Worm (Caenorhabditis elegans) whole organism, L4 larva: Measurements from ENCODE around the gene dop-6.

Experiments used
- D1046.2 ChIP-seq: fragments of 200-800 bp; sonication (Bioruptor generic); IDR thresholded peaks from 2 replicates; pipeline ENCODE4 v1.3.6; 2022; ENCODE audit warnings: missing genetic modification characterization, missing compliant biosample characterization
- F10B5.3 ChIP-seq: sonication (generic microtip); optimal IDR thresholded peaks from 2 replicates; lab custom pipeline; 2016; ENCODE audit warnings: mild to moderate bottlenecking, missing genetic modification characterization, missing compliant biosample characterization
- F26F4.8 ChIP-seq: fragments of 200-800 bp; sonication (Bioruptor generic); conservative IDR thresholded peaks from 2 replicates; pipeline ENCODE4 v1.3.6; 2022; ENCODE audit warnings: missing genetic modification characterization, missing compliant biosample characterization
- F49E8.2 ChIP-seq: sonication (generic microtip); optimal IDR thresholded peaks from 2 replicates; lab custom pipeline; 2016; ENCODE audit warnings: missing compliant biosample characterization, mild to moderate bottlenecking, missing genetic modification characterization, borderline replicate concordance
- T20F7.1 ChIP-seq: fragments of 200-800 bp; sonication (Bioruptor generic); optimal IDR thresholded peaks from 2 replicates; lab custom pipeline; 2018; ENCODE audit warnings: mild to moderate bottlenecking, missing genetic modification characterization, missing compliant biosample characterization
- T26A8.4 ChIP-seq: fragments of 200-800 bp; sonication (Bioruptor generic); IDR thresholded peaks from 2 replicates; pipeline ENCODE4 v1.3.6; 2022; ENCODE audit warnings: missing genetic modification characterization, missing compliant biosample characterization
- ZK337.2 ChIP-seq: fragments of 200-800 bp; sonication (Bioruptor generic); IDR thresholded peaks from 2 replicates; pipeline ENCODE4 v1.3.6; 2022; ENCODE audit warnings: missing genetic modification reagents, missing genetic modification characterization, missing compliant biosample characterization
- aly-2 ChIP-seq: sonication (generic microtip); optimal IDR thresholded peaks from 2 replicates; lab custom pipeline; 2018; ENCODE audit warnings: missing biosample characterization, missing genetic modification characterization
- arid-1 ChIP-seq: fragments of 200-800 bp; sonication (Bioruptor generic); conservative IDR thresholded peaks from 2 replicates; pipeline ENCODE4 v1.3.6; 2022; ENCODE audit warnings: missing genetic modification reagents, missing genetic modification characterization, missing compliant biosample characterization
- ceh-20 ChIP-seq: fragments of 200-800 bp; sonication (Bioruptor generic); IDR thresholded peaks from 2 replicates; pipeline ENCODE4 v1.3.6; 2022; ENCODE audit warnings: missing genetic modification reagents, missing genetic modification characterization, missing compliant biosample characterization
- ceh-28 ChIP-seq: fragments of 150-350 bp; optimal IDR thresholded peaks from 2 replicates; lab custom pipeline; 2014; ENCODE audit warnings: missing biosample characterization, missing genetic modification reagents, missing genetic modification characterization
- ces-1 ChIP-seq: fragments of 150-350 bp; sonication (generic microtip); optimal IDR thresholded peaks from 4 replicates; lab custom pipeline; 2014; ENCODE audit warnings: missing biosample characterization, missing genetic modification reagents, missing genetic modification characterization
- cey-2 ChIP-seq: sonication (generic microtip); optimal IDR thresholded peaks from 3 replicates; lab custom pipeline; 2017; ENCODE audit warnings: missing genetic modification characterization, mild to moderate bottlenecking, missing compliant biosample characterization, antibody characterized with exemption, borderline replicate concordance; ENCODE audit not compliant: insufficient read depth
- daf-16 ChIP-seq, 3 experiments: sonication (generic microtip); optimal IDR thresholded peaks; 2 replicates each; lab custom pipeline; 2016 to 2017; ENCODE audit warnings: missing genetic modification characterization in 3 of 3, missing genetic modification reagents in 3 of 3, mild to moderate bottlenecking in 2 of 3, missing compliant biosample characterization in 2 of 3, missing biosample characterization in 1 of 3, moderate library complexity in 1 of 3
- dmd-8 ChIP-seq: fragments of 200-800 bp; sonication (Bioruptor generic); IDR thresholded peaks from 2 replicates; pipeline ENCODE4 v1.3.6; 2022; ENCODE audit warnings: missing genetic modification characterization, missing compliant biosample characterization
- dmd-9 ChIP-seq: fragments of 200-800 bp; sonication (Bioruptor generic); IDR thresholded peaks from 2 replicates; pipeline ENCODE4 v1.3.6; 2022; ENCODE audit warnings: missing genetic modification reagents, missing genetic modification characterization, missing compliant biosample characterization
- duxl-1 ChIP-seq: sonication (generic microtip); optimal IDR thresholded peaks from 2 replicates; lab custom pipeline; 2016; ENCODE audit warnings: mild to moderate bottlenecking, missing genetic modification characterization, moderate library complexity, missing compliant biosample characterization; ENCODE audit not compliant: poor library complexity
- dve-1 ChIP-seq: sonication (generic microtip); optimal IDR thresholded peaks from 2 replicates; lab custom pipeline; 2017; ENCODE audit warnings: antibody characterized with exemption, mild to moderate bottlenecking, missing genetic modification characterization, missing compliant biosample characterization; ENCODE audit not compliant: insufficient read depth
- hif-1 ChIP-seq, 2 experiments: sonication (generic microtip); optimal IDR thresholded peaks; 2 replicates each; lab custom pipeline; 2016 to 2017; ENCODE audit warnings: missing compliant biosample characterization in 2 of 2, missing genetic modification characterization in 2 of 2, missing genetic modification reagents in 2 of 2, missing genotype in 2 of 2, mild to moderate bottlenecking in 1 of 2
- hlh-30 ChIP-seq: sonication (generic microtip); optimal IDR thresholded peaks from 2 replicates; lab custom pipeline; 2017; ENCODE audit warnings: antibody characterized with exemption, mild to moderate bottlenecking, missing genetic modification characterization, missing compliant biosample characterization; ENCODE audit not compliant: insufficient read depth
- jun-1 ChIP-seq: fragments of 150-350 bp; optimal IDR thresholded peaks from 2 replicates; lab custom pipeline; 2014; ENCODE audit warnings: missing biosample characterization, missing genetic modification reagents, missing genetic modification characterization
- lin-15B ChIP-seq: fragments of 150-350 bp; sonication (generic microtip); optimal IDR thresholded peaks from 3 replicates; lab custom pipeline; 2014; ENCODE audit warnings: missing biosample characterization, missing genetic modification characterization
- lsy-2 ChIP-seq, 2 experiments: fragments of 150-350 bp in 1 of 2; sonication (generic microtip) in 1 of 2; optimal IDR thresholded peaks; 2 replicates each; lab custom pipeline; 2014 to 2017; ENCODE audit warnings: missing biosample characterization in 2 of 2, missing genetic modification characterization in 2 of 2
- mes-2 ChIP-seq: sonication (generic microtip); optimal IDR thresholded peaks from 2 replicates; lab custom pipeline; 2016; ENCODE audit warnings: missing genotype, mild to moderate bottlenecking, missing genetic modification characterization, missing compliant biosample characterization; ENCODE audit not compliant: poor library complexity, severe bottlenecking
- nhr-11 ChIP-seq: fragments of 150-350 bp; optimal IDR thresholded peaks from 2 replicates; lab custom pipeline; 2014; ENCODE audit warnings: missing biosample characterization, missing genetic modification characterization
- nhr-111 ChIP-seq: fragments of 200-800 bp; sonication (Bioruptor generic); optimal IDR thresholded peaks from 2 replicates; lab custom pipeline; 2018; ENCODE audit warnings: mild to moderate bottlenecking, missing genetic modification characterization, missing compliant biosample characterization
- nhr-28 ChIP-seq: fragments of 150-350 bp; optimal IDR thresholded peaks from 2 replicates; lab custom pipeline; 2014; ENCODE audit warnings: missing biosample characterization, missing genetic modification characterization
- nhr-42 ChIP-seq: fragments of 200-800 bp; sonication (Bioruptor generic); IDR thresholded peaks from 2 replicates; pipeline ENCODE4 v1.3.6; 2022; ENCODE audit warnings: missing genetic modification characterization, missing compliant biosample characterization
- nhr-77 ChIP-seq: fragments of 150-350 bp; optimal IDR thresholded peaks from 2 replicates; lab custom pipeline; 2014; ENCODE audit warnings: missing biosample characterization, missing genetic modification characterization
- pqm-1 ChIP-seq: sonication (generic microtip); optimal IDR thresholded peaks from 2 replicates; lab custom pipeline; 2017; ENCODE audit warnings: missing biosample characterization, missing genetic modification characterization
- saeg-2 ChIP-seq: fragments of 200-800 bp; sonication (Bioruptor generic); IDR thresholded peaks from 2 replicates; pipeline ENCODE4 v1.3.6; 2022; ENCODE audit warnings: missing genetic modification reagents, missing genetic modification characterization, missing compliant biosample characterization
- skn-1 ChIP-seq: fragments of 150-350 bp; optimal IDR thresholded peaks from 2 replicates; lab custom pipeline; 2014; ENCODE audit warnings: missing biosample characterization, missing genetic modification characterization
- spr-3 ChIP-seq: fragments of 200-800 bp; sonication (Bioruptor generic); optimal IDR thresholded peaks from 2 replicates; lab custom pipeline; 2018; ENCODE audit warnings: mild to moderate bottlenecking, missing genetic modification characterization, missing compliant biosample characterization
- unc-130 ChIP-seq: sonication (generic microtip); optimal IDR thresholded peaks from 2 replicates; lab custom pipeline; 2016; ENCODE audit warnings: missing genetic modification reagents, missing genetic modification characterization, missing compliant biosample characterization
- unc-39 ChIP-seq: sonication (generic microtip); optimal IDR thresholded peaks from 2 replicates; lab custom pipeline; 2017; ENCODE audit warnings: missing biosample characterization, missing genetic modification characterization
- unc-62 ChIP-seq, 3 experiments: fragments of 150-350 bp in 1 of 3; sonication (generic microtip); optimal IDR thresholded peaks in 2 of 3; peaks in 1 of 3; 1 replicate in 1 of 3; 2 replicates in 2 of 3; lab custom pipeline; 2014 to 2017; ENCODE audit warnings: missing biosample characterization in 3 of 3, missing genetic modification characterization in 3 of 3, missing genetic modification reagents in 3 of 3, missing genotype in 1 of 3
- vab-7 ChIP-seq: fragments of 200-800 bp; sonication (Bioruptor generic); IDR thresholded peaks from 2 replicates; pipeline ENCODE4 v1.3.6; 2022; ENCODE audit warnings: missing genetic modification reagents, missing genetic modification characterization, missing compliant biosample characterization
- zfp-2 ChIP-seq: sonication (generic microtip); optimal IDR thresholded peaks from 2 replicates; lab custom pipeline; 2016; ENCODE audit warnings: mild to moderate bottlenecking, missing genetic modification characterization, missing compliant biosample characterization
- zfp-3 ChIP-seq: fragments of 200-800 bp; sonication (Bioruptor generic); conservative IDR thresholded peaks from 2 replicates; pipeline ENCODE4 v1.3.6; 2022; ENCODE audit warnings: missing genetic modification reagents, missing genetic modification characterization, missing compliant biosample characterization
- zip-11 ChIP-seq: fragments of 200-800 bp; sonication (Bioruptor generic); IDR thresholded peaks from 2 replicates; pipeline ENCODE4 v1.3.6; 2022; ENCODE audit warnings: missing genetic modification characterization, missing compliant biosample characterization
- ztf-7 ChIP-seq: fragments of 150-350 bp; optimal IDR thresholded peaks from 2 replicates; lab custom pipeline; 2014; ENCODE audit warnings: missing biosample characterization, missing genetic modification characterization

dop-6 gene

DNA sequence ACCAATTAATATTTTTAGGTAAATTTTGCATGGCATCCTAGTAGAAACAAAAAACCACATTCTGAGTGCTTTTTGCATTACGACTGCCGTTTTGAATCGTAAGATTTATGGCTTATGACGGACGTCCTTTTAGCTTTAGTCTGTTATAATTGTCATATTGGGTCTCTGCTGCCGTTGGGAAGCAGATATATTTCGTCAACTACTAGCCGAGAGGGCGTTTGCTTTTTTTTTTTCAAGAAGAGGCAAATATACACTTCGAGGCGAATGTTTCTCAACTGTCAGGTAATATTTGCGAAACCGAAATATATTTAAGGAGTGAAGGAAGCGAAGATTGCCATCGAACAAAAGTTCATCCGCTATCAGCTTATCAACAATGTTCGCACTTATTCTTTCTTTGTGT, 23.3 kb downstream of the dop-6 start, which contains the start of gene F14H12.3:
Gene F14H12.3, plus strand, starts transcription at position 301 of the 400 bp plus-strand sequence.
- TF ChIP-seq skn-1 (tag; lab: Kevin White, UChicago) (no peak), F26F4.8 (GFP tag; lab: Robert Waterston, UW) (no peak), zfp-3 (GFP tag; lab: Robert Waterston, UW) (no peak), cey-2 (tag; lab: Kevin White, UChicago) (no peak), nhr-28 (tag; lab: Kevin White, UChicago) (no peak), F10B5.3 (tag; lab: Kevin White, UChicago) (no peak), unc-39 (no peak), spr-3 (GFP tag; lab: Kevin White, UChicago) (no peak), daf-16 (GFP tag; optimal IDR thresholded peaks at IDR 0.05; lab: Kevin White, UChicago) (no peak), daf-16 (tag; optimal IDR thresholded peaks at IDR 0.05; lab: Kevin White, UChicago) (no peak), hlh-30 (no peak), ceh-28 (no peak), ceh-20 (GFP tag; lab: Robert Waterston, UW) (no peak), unc-62 (GFP tag; optimal IDR thresholded peaks at IDR 0.05 in 1 of 2; lab: Kevin White, UChicago) (no peak), unc-62 (tag; optimal IDR thresholded peaks at IDR 0.05; lab: Kevin White, UChicago) (no peak), ZK337.2 (GFP tag; lab: Robert Waterston, UW) (no peak), mes-2 (tag; lab: Kevin White, UChicago) (no peak)

DNA sequence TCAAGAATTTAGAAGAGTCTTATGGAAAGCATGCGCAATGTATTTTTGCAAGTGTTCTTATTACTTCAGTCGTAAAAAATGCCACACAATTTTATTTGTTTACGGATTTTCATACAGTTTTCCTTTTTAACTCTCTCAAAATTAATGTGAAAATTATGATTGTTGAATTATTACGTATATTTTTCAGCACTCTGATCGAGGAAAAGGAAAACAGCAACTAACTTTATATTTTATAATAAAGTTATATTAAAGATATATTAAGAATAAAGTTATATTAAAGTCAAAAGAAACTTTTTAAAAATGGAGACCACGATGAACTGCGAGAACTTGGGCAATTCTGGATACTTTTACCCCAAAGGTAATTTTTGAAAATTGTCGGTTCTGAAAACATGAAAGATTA, 29.5 kb downstream of the dop-6 start, which contains the start of gene F14H12.2:
Gene F14H12.2, plus strand, starts transcription at position 301 of the 400 bp plus-strand sequence.
- TF ChIP-seq lsy-2 (tag; optimal IDR thresholded peaks at IDR 0.05; lab: Kevin White, UChicago) (no peak), lin-15B (tag; lab: Kevin White, UChicago) (no peak), pqm-1 (tag; lab: Kevin White, UChicago) (no peak), nhr-42 (GFP tag; lab: Robert Waterston, UW) (no peak)

DNA sequence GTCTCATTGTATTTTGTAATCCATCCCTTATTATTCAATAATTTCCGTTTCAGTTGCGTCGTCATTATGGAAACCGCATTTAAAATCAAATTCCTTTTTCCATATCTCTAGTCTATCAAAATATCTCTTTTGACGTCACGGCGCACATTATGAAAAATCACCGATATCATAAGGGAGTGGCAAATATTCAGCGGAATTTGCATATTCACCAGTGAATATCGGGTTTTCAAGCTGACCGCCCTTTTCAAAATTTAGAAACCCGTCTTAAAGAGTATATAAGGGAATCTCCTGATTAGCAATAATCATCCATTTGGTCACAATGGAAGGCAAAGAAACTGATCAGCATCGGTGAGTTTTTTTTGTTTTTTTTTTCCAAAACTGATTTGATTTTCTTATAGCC, 32.7 kb downstream of the dop-6 start, which contains the start of gene col-165:
Gene col-165, plus strand, starts transcription at position 301 of the 400 bp plus-strand sequence.
- TF ChIP-seq D1046.2 (GFP tag; lab: Robert Waterston, UW) (no peak), jun-1 (tag; lab: Kevin White, UChicago) (no peak), nhr-111 (GFP tag; lab: Kevin White, UChicago) (no peak), saeg-2 (GFP tag; lab: Robert Waterston, UW) (no peak), dmd-9 (GFP tag; lab: Robert Waterston, UW) (no peak), ces-1 (GFP tag; lab: Kevin White, UChicago) (no peak), T20F7.1 (no peak), duxl-1 (no peak), nhr-11 (tag; lab: Kevin White, UChicago) (no peak), skn-1 (tag; lab: Kevin White, UChicago) (no peak), aly-2 (tag; lab: Kevin White, UChicago) (no peak), dve-1 (tag; lab: Kevin White, UChicago) (no peak), F49E8.2 (tag; lab: Kevin White, UChicago) (no peak)

DNA sequence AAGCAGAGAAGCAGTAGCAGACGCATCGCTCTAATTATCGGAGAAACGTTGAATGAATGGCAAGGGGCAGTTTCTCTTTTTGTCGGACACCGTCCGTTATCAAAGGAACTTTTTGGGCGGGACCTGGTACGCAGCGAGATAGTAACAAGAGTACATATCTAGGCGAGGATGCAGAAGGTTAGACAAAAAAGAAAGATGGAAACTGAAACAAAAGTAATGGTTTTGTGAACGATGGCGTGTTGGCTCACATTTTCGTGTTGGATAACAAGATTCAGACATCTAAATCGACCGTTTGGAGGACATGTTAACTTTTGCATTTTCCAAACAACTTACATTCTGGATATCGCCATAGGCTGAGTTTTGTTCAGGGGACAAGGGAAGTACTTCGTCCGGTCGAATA, 36.8 kb downstream of the dop-6 start, which contains the start of gene F14H12.6:
Gene F14H12.6, minus strand, starts transcription at position 101 of the 400 bp plus-strand sequence.
- TF ChIP-seq ztf-7 (tag; lab: Kevin White, UChicago), result no peak
- no peak for TF ChIP-seq nhr-28 (tag; lab: Kevin White, UChicago)
- no peak for TF ChIP-seq dmd-8
- TF ChIP-seq T26A8.4 (GFP tag; lab: Robert Waterston, UW), result no peak
- TF ChIP-seq zip-11 (GFP tag; lab: Robert Waterston, UW), result no peak
- TF ChIP-seq zfp-2, result no peak
- TF ChIP-seq arid-1 (GFP tag; lab: Robert Waterston, UW), result no peak
- no peak for TF ChIP-seq vab-7 (GFP tag; lab: Robert Waterston, UW)
- TF ChIP-seq hif-1 (tag; optimal IDR thresholded peaks at IDR 0.05; lab: Kevin White, UChicago), result no peak
- TF ChIP-seq zfp-3 (GFP tag; lab: Robert Waterston, UW), result no peak
- no peak for TF ChIP-seq nhr-77 (tag; lab: Kevin White, UChicago)
- no peak for TF ChIP-seq hlh-30
- TF ChIP-seq unc-130 (GFP tag; lab: Kevin White, UChicago), result no peak
